Worm (Caenorhabditis elegans) whole organism, L2 larva: ENCODE results near the gene dnj-16.

Experiments
- C34F6.9 ChIP-seq: fragments of 150-350 bp; optimal IDR thresholded peaks from 2 replicates; lab custom pipeline; 2014; ENCODE audit warnings: missing biosample characterization, missing genetic modification characterization
- F13H6.1 ChIP-seq: sonication (generic microtip); optimal IDR thresholded peaks from 2 replicates; lab custom pipeline; 2016; ENCODE audit warnings: missing genetic modification characterization, missing compliant biosample characterization
- alr-1 ChIP-seq: fragments of 150-350 bp; optimal IDR thresholded peaks from 2 replicates; lab custom pipeline; 2014; ENCODE audit warnings: missing biosample characterization, missing genetic modification characterization
- aly-2 ChIP-seq: fragments of 150-350 bp; optimal IDR thresholded peaks from 2 replicates; lab custom pipeline; 2014; ENCODE audit warnings: missing biosample characterization, missing genetic modification characterization
- ama-1 ChIP-seq: fragments of 150-350 bp; optimal IDR thresholded peaks from 2 replicates; lab custom pipeline; 2018; ENCODE audit warnings: inconsistent platforms
- blmp-1 ChIP-seq: sonication (generic microtip); optimal IDR thresholded peaks from 2 replicates; lab custom pipeline; 2017; ENCODE audit warnings: missing genetic modification characterization, mild to moderate bottlenecking, missing compliant biosample characterization, antibody characterized with exemption, moderate library complexity; ENCODE audit not compliant: insufficient read depth
- ceh-16 ChIP-seq: fragments of 150-350 bp; optimal IDR thresholded peaks from 2 replicates; lab custom pipeline; 2014; ENCODE audit warnings: missing biosample characterization, missing genetic modification characterization
- ceh-82 ChIP-seq: fragments of 150-350 bp; optimal IDR thresholded peaks from 2 replicates; lab custom pipeline; 2014; ENCODE audit warnings: missing biosample characterization, missing genetic modification characterization
- dmd-4 ChIP-seq: sonication (generic microtip); optimal IDR thresholded peaks from 2 replicates; lab custom pipeline; 2017; ENCODE audit warnings: missing biosample characterization, missing genetic modification characterization
- egl-27 ChIP-seq: sonication (generic microtip); optimal IDR thresholded peaks from 3 replicates; lab custom pipeline; 2017; ENCODE audit warnings: missing biosample characterization, missing genetic modification reagents, missing genetic modification characterization
- elt-3 ChIP-seq: sonication (generic microtip); optimal IDR thresholded peaks from 2 replicates; lab custom pipeline; 2017; ENCODE audit warnings: missing biosample characterization, missing genetic modification characterization
- fos-1 ChIP-seq: fragments of 150-350 bp; optimal IDR thresholded peaks from 2 replicates; lab custom pipeline; 2014; ENCODE audit warnings: missing biosample characterization, missing genetic modification characterization
- gmeb-1 ChIP-seq: fragments of 150-350 bp; optimal IDR thresholded peaks from 2 replicates; lab custom pipeline; 2014; ENCODE audit warnings: missing biosample characterization, missing genetic modification characterization
- lin-11 ChIP-seq: fragments of 150-350 bp; sonication (generic microtip); optimal IDR thresholded peaks from 2 replicates; lab custom pipeline; 2014; ENCODE audit warnings: missing biosample characterization, missing genetic modification characterization, inconsistent platforms, mixed read lengths
- lin-13 ChIP-seq: fragments of 150-350 bp; optimal IDR thresholded peaks from 2 replicates; lab custom pipeline; 2014; ENCODE audit warnings: missing biosample characterization, missing genetic modification reagents, missing genetic modification characterization
- lsy-2 ChIP-seq, 2 experiments: fragments of 150-350 bp in 1 of 2; sonication (generic microtip) in 1 of 2; optimal IDR thresholded peaks; 2 replicates each; lab custom pipeline; 2014 to 2017; ENCODE audit warnings: missing biosample characterization in 2 of 2, missing genetic modification characterization in 2 of 2
- mab-5 ChIP-seq: fragments of 150-350 bp; optimal IDR thresholded peaks from 2 replicates; lab custom pipeline; 2014; ENCODE audit warnings: missing biosample characterization, missing genetic modification characterization
- mdl-1 ChIP-seq, 2 experiments: fragments of 150-350 bp in 1 of 2; sonication (generic microtip) in 1 of 2; optimal IDR thresholded peaks; 2 replicates each; lab custom pipeline; 2017; ENCODE audit warnings: missing biosample characterization in 2 of 2, missing genetic modification characterization in 2 of 2
- nhr-10 ChIP-seq: sonication (generic microtip); optimal IDR thresholded peaks from 2 replicates; lab custom pipeline; 2017; ENCODE audit warnings: missing biosample characterization, missing genetic modification characterization
- nhr-12 ChIP-seq: fragments of 150-350 bp; optimal IDR thresholded peaks from 2 replicates; lab custom pipeline; 2014; ENCODE audit warnings: missing biosample characterization, missing genetic modification characterization
- nhr-129 ChIP-seq: fragments of 150-350 bp; optimal IDR thresholded peaks from 2 replicates; lab custom pipeline; 2014; ENCODE audit warnings: missing biosample characterization, missing genetic modification characterization
- nhr-21 ChIP-seq: fragments of 150-350 bp; optimal IDR thresholded peaks from 2 replicates; lab custom pipeline; 2014; ENCODE audit warnings: missing biosample characterization, missing genetic modification characterization
- nhr-237 ChIP-seq: fragments of 150-350 bp; optimal IDR thresholded peaks from 2 replicates; lab custom pipeline; 2014; ENCODE audit warnings: missing biosample characterization, missing genetic modification characterization
- nhr-25 ChIP-seq: fragments of 150-350 bp; sonication (generic microtip); optimal IDR thresholded peaks from 3 replicates; lab custom pipeline; 2014; ENCODE audit warnings: missing biosample characterization, missing genetic modification characterization
- nhr-6 ChIP-seq: fragments of 150-350 bp; optimal IDR thresholded peaks from 2 replicates; lab custom pipeline; 2014; ENCODE audit warnings: missing biosample characterization, missing genetic modification characterization
- sem-4 ChIP-seq: fragments of 150-350 bp; optimal IDR thresholded peaks from 2 replicates; lab custom pipeline; 2014; ENCODE audit warnings: missing biosample characterization, missing genetic modification reagents, missing genetic modification characterization
- skn-1 ChIP-seq: sonication (generic microtip); optimal IDR thresholded peaks from 2 replicates; lab custom pipeline; 2017; ENCODE audit warnings: missing biosample characterization, missing genetic modification characterization
- sma-3 ChIP-seq: sonication (generic microtip); optimal IDR thresholded peaks from 2 replicates; lab custom pipeline; 2016; ENCODE audit warnings: missing genetic modification reagents, missing genetic modification characterization, missing compliant biosample characterization
- sma-9 ChIP-seq, 2 experiments: fragments of 150-350 bp in 1 of 2; sonication (generic microtip) in 1 of 2; optimal IDR thresholded peaks; 2 replicates each; lab custom pipeline; 2014 to 2016; ENCODE audit warnings: missing genetic modification characterization in 2 of 2, mild to moderate bottlenecking in 1 of 2, missing biosample characterization in 1 of 2, missing compliant biosample characterization in 1 of 2, missing genetic modification reagents in 1 of 2, moderate library complexity in 1 of 2
- unc-39 ChIP-seq: fragments of 150-350 bp; optimal IDR thresholded peaks from 2 replicates; lab custom pipeline; 2014; ENCODE audit warnings: missing biosample characterization, missing genetic modification characterization
- unc-55 ChIP-seq: fragments of 150-350 bp; sonication (generic microtip); optimal IDR thresholded peaks from 3 replicates; lab custom pipeline; 2014; ENCODE audit warnings: missing biosample characterization, missing genetic modification reagents, missing genetic modification characterization
- unc-62 ChIP-seq: fragments of 150-350 bp; optimal IDR thresholded peaks from 2 replicates; lab custom pipeline; 2014; ENCODE audit warnings: missing biosample characterization, missing genetic modification reagents, missing genetic modification characterization
- zag-1 ChIP-seq: fragments of 150-350 bp; optimal IDR thresholded peaks from 2 replicates; lab custom pipeline; 2014; ENCODE audit warnings: missing biosample characterization, missing genetic modification characterization
- ztf-4 ChIP-seq: fragments of 150-350 bp; optimal IDR thresholded peaks from 2 replicates; lab custom pipeline; 2014; ENCODE audit warnings: missing biosample characterization, missing genetic modification characterization

The dnj-16 gene

ce11 chrIII:4231372-4231771 is 40.4 kb downstream of the dnj-16 start:
- TF ChIP-seq ama-1 (lab: Kevin White, UChicago) (no peak), zag-1 (tag; lab: Kevin White, UChicago) (no peak), mdl-1 (tag; optimal IDR thresholded peaks at IDR 0.05; lab: Kevin White, UChicago) (no peak), sma-3 (no peak), nhr-6 (tag; lab: Kevin White, UChicago) (no peak), blmp-1 (tag; lab: Kevin White, UChicago) (no peak), unc-39 (no peak), nhr-12 (tag; lab: Kevin White, UChicago) (no peak), C34F6.9 (tag; lab: Kevin White, UChicago) (no peak), nhr-10 (tag; lab: Kevin White, UChicago) (no peak), lin-13 (GFP tag; lab: Kevin White, UChicago) (no peak), fos-1 (no peak), ceh-82 (tag; lab: Kevin White, UChicago) (no peak), unc-55 (GFP tag; lab: Kevin White, UChicago) (no peak), mab-5 (tag; lab: Kevin White, UChicago) (no peak), aly-2 (tag; lab: Kevin White, UChicago) (no peak)

- TF ChIP-seq ztf-4 (tag; lab: Kevin White, UChicago) (no peak), lin-11 (tag; lab: Kevin White, UChicago) (no peak), fos-1 (no peak), dmd-4 (tag; lab: Kevin White, UChicago) (no peak), C34F6.9 (tag; lab: Kevin White, UChicago) (no peak), aly-2 (tag; lab: Kevin White, UChicago) (no peak), ama-1 (lab: Kevin White, UChicago) (no peak), unc-39 (no peak), ceh-16 (tag; lab: Kevin White, UChicago) (no peak), zag-1 (tag; lab: Kevin White, UChicago) (no peak), nhr-25 (tag; lab: Kevin White, UChicago) (no peak), skn-1 (tag; lab: Kevin White, UChicago) (no peak), ceh-82 (tag; lab: Kevin White, UChicago) (no peak), gmeb-1 (no peak), nhr-6 (tag; lab: Kevin White, UChicago) (no peak)
- TF ChIP-seq, all 48 proteins: peak for 0
These were observed 41.9 kb downstream of the dnj-16 start, which contains the start of gene nhr-20 for ce11 chrIII:4232811-4233269. nhr-20 (minus strand) TSS chrIII:4233219.

- no peak for TF ChIP-seq zag-1 (tag; lab: Kevin White, UChicago)
- no peak for TF ChIP-seq elt-3 (tag; lab: Kevin White, UChicago)
- no peak for TF ChIP-seq lin-13 (GFP tag; lab: Kevin White, UChicago)
- no peak for TF ChIP-seq unc-62 (GFP tag; lab: Kevin White, UChicago)
- TF ChIP-seq, all 48 proteins: peak for 0
These were observed 43.8 kb downstream of the dnj-16 start for ce11 chrIII:4234642-4235295.

ce11 chrIII:4236178-4236577 is 45.2 kb downstream of the dnj-16 start:
- no peak for TF ChIP-seq elt-3 (tag; lab: Kevin White, UChicago)
- TF ChIP-seq mab-5 (tag; lab: Kevin White, UChicago): no peak
- TF ChIP-seq egl-27: peak; percentile 1
- peak; percentile 35 for TF ChIP-seq sma-3
- TF ChIP-seq nhr-237: no peak
- peak; percentile 40 for TF ChIP-seq nhr-25 (tag; lab: Kevin White, UChicago)
- peak; percentile 79 for TF ChIP-seq sma-9 (GFP tag; optimal IDR thresholded peaks at IDR 0.05; lab: Kevin White, UChicago)
- no peak for TF ChIP-seq sma-9 (tag; optimal IDR thresholded peaks at IDR 0.05; lab: Kevin White, UChicago)
- peak; percentile 24 for TF ChIP-seq sem-4 (tag; lab: Kevin White, UChicago)
- TF ChIP-seq lin-13 (GFP tag; lab: Kevin White, UChicago): peak; percentile 95
- TF ChIP-seq lsy-2 (tag; optimal IDR thresholded peaks at IDR 0.05; lab: Kevin White, UChicago): peak in 1 of 2 experiments; percentile 37
- no peak for TF ChIP-seq alr-1
- TF ChIP-seq mdl-1 (tag; optimal IDR thresholded peaks at IDR 0.05; lab: Kevin White, UChicago): no peak
- no peak for TF ChIP-seq ama-1 (lab: Kevin White, UChicago)
- peak; percentile 34 for TF ChIP-seq nhr-129
- TF ChIP-seq nhr-21 (tag; lab: Kevin White, UChicago): peak; percentile 26
- TF ChIP-seq F13H6.1 (tag; lab: Kevin White, UChicago): peak; percentile 12
- peak; percentile 35 for TF ChIP-seq C34F6.9 (tag; lab: Kevin White, UChicago)
- TF ChIP-seq blmp-1 (tag; lab: Kevin White, UChicago): peak; percentile 68
- TF ChIP-seq, all 48 proteins: peak for 12
